Worm (Caenorhabditis elegans) whole organism, young adult: ENCODE data around the gene math-10.

ENCODE experiments used
- C06A6.2 ChIP-seq: fragments of 200-800 bp; sonication (Bioruptor generic); conservative IDR thresholded peaks from 2 replicates; pipeline ENCODE4 v1.3.6; 2022; ENCODE audit warnings: missing genetic modification characterization, missing compliant biosample characterization
- D2030.7 ChIP-seq: fragments of 200-800 bp; sonication (Bioruptor generic); IDR thresholded peaks from 2 replicates; pipeline ENCODE4 v1.3.6; 2022; ENCODE audit warnings: missing genetic modification reagents, missing genetic modification characterization, missing compliant biosample characterization
- F39B2.1 ChIP-seq: fragments of 200-800 bp; sonication (Bioruptor generic); IDR thresholded peaks from 2 replicates; pipeline ENCODE4 v1.3.6; 2022; ENCODE audit warnings: missing genetic modification reagents, missing genetic modification characterization, missing compliant biosample characterization
- F49E8.2 ChIP-seq: sonication (generic microtip); optimal IDR thresholded peaks from 3 replicates; lab custom pipeline; 2017; ENCODE audit warnings: missing genetic modification characterization, mild to moderate bottlenecking, missing compliant biosample characterization, antibody characterized with exemption, moderate library complexity; ENCODE audit not compliant: insufficient read depth
- F57C9.4 ChIP-seq: sonication (generic microtip); optimal IDR thresholded peaks from 2 replicates; lab custom pipeline; 2017; ENCODE audit warnings: mild to moderate bottlenecking, missing genetic modification characterization, missing compliant biosample characterization
- T26A5.8 ChIP-seq: sonication (generic microtip); optimal IDR thresholded peaks from 2 replicates; lab custom pipeline; 2016; ENCODE audit warnings: missing genetic modification characterization, missing compliant biosample characterization
- Y53G8AR.9 ChIP-seq: fragments of 200-800 bp; sonication (Bioruptor generic); conservative IDR thresholded peaks from 2 replicates; pipeline ENCODE4 v1.3.6; 2022; ENCODE audit warnings: missing genetic modification reagents, missing genetic modification characterization, missing compliant biosample characterization
- Y67H2A.10 ChIP-seq: fragments of 200-800 bp; sonication (Bioruptor generic); conservative IDR thresholded peaks from 2 replicates; pipeline ENCODE4 v1.3.6; 2022; ENCODE audit warnings: missing genetic modification reagents, missing genetic modification characterization, missing compliant biosample characterization
- ZK185.1 ChIP-seq: sonication (generic microtip); optimal IDR thresholded peaks from 2 replicates; lab custom pipeline; 2016; ENCODE audit warnings: mild to moderate bottlenecking, missing genetic modification characterization, missing compliant biosample characterization; ENCODE audit not compliant: poor library complexity, severe bottlenecking
- akir-1 ChIP-seq: fragments of 200-800 bp; sonication (Bioruptor generic); optimal IDR thresholded peaks from 2 replicates; lab custom pipeline; 2018; ENCODE audit warnings: mild to moderate bottlenecking, missing genetic modification characterization, moderate library complexity, missing compliant biosample characterization
- atf-7 ChIP-seq: sonication (generic microtip); optimal IDR thresholded peaks from 2 replicates; lab custom pipeline; 2017; ENCODE audit warnings: mild to moderate bottlenecking, missing genetic modification characterization, missing compliant biosample characterization
- attf-6 ChIP-seq: fragments of 200-800 bp; sonication (Bioruptor generic); IDR thresholded peaks from 2 replicates; pipeline ENCODE4 v1.3.6; 2022; ENCODE audit warnings: missing genetic modification reagents, missing genetic modification characterization, missing compliant biosample characterization
- bed-1 ChIP-seq: fragments of 200-800 bp; sonication (Bioruptor generic); IDR thresholded peaks from 2 replicates; pipeline ENCODE4 v1.3.6; 2022; ENCODE audit warnings: missing genetic modification reagents, missing genetic modification characterization, missing compliant biosample characterization
- ccch-3 ChIP-seq: fragments of 200-800 bp; sonication (Bioruptor generic); optimal IDR thresholded peaks from 2 replicates; lab custom pipeline; 2018; ENCODE audit warnings: mild to moderate bottlenecking, missing genetic modification characterization, missing compliant biosample characterization
- dpl-1 ChIP-seq: fragments of 150-350 bp; optimal IDR thresholded peaks from 2 replicates; lab custom pipeline; 2014; ENCODE audit warnings: missing biosample characterization, missing genetic modification reagents, missing genetic modification characterization
- egrh-3 ChIP-seq: fragments of 200-800 bp; sonication (Bioruptor generic); IDR thresholded peaks from 2 replicates; pipeline ENCODE4 v1.3.6; 2022; ENCODE audit warnings: missing genetic modification reagents, missing genetic modification characterization, missing compliant biosample characterization
- hlh-26 ChIP-seq: fragments of 200-800 bp; sonication (Bioruptor generic); conservative IDR thresholded peaks from 2 replicates; pipeline ENCODE4 v1.3.6; 2022; ENCODE audit warnings: missing genetic modification reagents, missing genetic modification characterization, missing compliant biosample characterization
- hrde-1 ChIP-seq: sonication (generic microtip); optimal IDR thresholded peaks from 2 replicates; lab custom pipeline; 2016; ENCODE audit warnings: missing genetic modification characterization, mild to moderate bottlenecking, missing compliant biosample characterization, moderate library complexity, missing genotype, missing genetic modification reagents, borderline replicate concordance
- lag-1 ChIP-seq: fragments of 200-800 bp; sonication (Bioruptor generic); IDR thresholded peaks from 2 replicates; pipeline ENCODE4 v1.3.6; 2022; ENCODE audit warnings: missing genetic modification reagents, missing genetic modification characterization, missing compliant biosample characterization
- lin-26 ChIP-seq: fragments of 200-800 bp; sonication (Bioruptor generic); IDR thresholded peaks from 2 replicates; pipeline ENCODE4 v1.3.6; 2022; ENCODE audit warnings: missing genetic modification reagents, missing genetic modification characterization, missing compliant biosample characterization
- lin-35 ChIP-seq, 3 experiments: fragments of 150-350 bp in 2 of 3; sonication (generic microtip) in 1 of 3; optimal IDR thresholded peaks; 2 replicates each; lab custom pipeline; 2014 to 2018; ENCODE audit warnings: missing biosample characterization in 3 of 3, missing genetic modification characterization in 3 of 3, missing genetic modification reagents in 3 of 3
- lin-40 ChIP-seq: sonication (generic microtip); optimal IDR thresholded peaks from 2 replicates; lab custom pipeline; 2016; ENCODE audit warnings: missing genetic modification characterization, mild to moderate bottlenecking, missing compliant biosample characterization, missing genotype, missing genetic modification reagents
- lin-54 ChIP-seq: fragments of 200-800 bp; sonication (Bioruptor generic); optimal IDR thresholded peaks from 2 replicates; lab custom pipeline; 2018; ENCODE audit warnings: mild to moderate bottlenecking, missing genetic modification characterization, missing compliant biosample characterization
- lsl-1 ChIP-seq: fragments of 200-800 bp; sonication (Bioruptor generic); optimal IDR thresholded peaks from 2 replicates; lab custom pipeline; 2018; ENCODE audit warnings: mild to moderate bottlenecking, missing genetic modification characterization, moderate library complexity, missing compliant biosample characterization
- madf-8 ChIP-seq: fragments of 200-800 bp; sonication (Bioruptor generic); conservative IDR thresholded peaks from 2 replicates; pipeline ENCODE4 v1.3.6; 2022; ENCODE audit warnings: missing genetic modification reagents, missing genetic modification characterization, missing compliant biosample characterization
- mcd-1 ChIP-seq: fragments of 200-800 bp; sonication (Bioruptor generic); IDR thresholded peaks from 2 replicates; pipeline ENCODE4 v1.3.6; 2022; ENCODE audit warnings: missing genetic modification reagents, missing genetic modification characterization, missing compliant biosample characterization
- nfya-1 ChIP-seq: sonication (generic microtip); optimal IDR thresholded peaks from 2 replicates; lab custom pipeline; 2017; ENCODE audit warnings: antibody characterized with exemption, missing compliant biosample characterization, missing genetic modification characterization, borderline replicate concordance; ENCODE audit not compliant: insufficient read depth
- nfya-2 ChIP-seq: fragments of 200-800 bp; sonication (Bioruptor generic); IDR thresholded peaks from 2 replicates; pipeline ENCODE4 v1.3.6; 2022; ENCODE audit warnings: missing genetic modification reagents, missing genetic modification characterization, missing compliant biosample characterization
- nhr-80 ChIP-seq: sonication (generic microtip); optimal IDR thresholded peaks from 2 replicates; lab custom pipeline; 2016; ENCODE audit warnings: missing genetic modification characterization, missing compliant biosample characterization
- pha-4 ChIP-seq: fragments of 150-350 bp; sonication (generic microtip); optimal IDR thresholded peaks from 2 replicates; lab custom pipeline; 2014; ENCODE audit warnings: missing biosample characterization, missing genetic modification reagents, missing genetic modification characterization
- snpc-3.4 ChIP-seq: sonication (generic microtip); optimal IDR thresholded peaks from 2 replicates; lab custom pipeline; 2017; ENCODE audit warnings: missing genetic modification characterization, mild to moderate bottlenecking, missing compliant biosample characterization, antibody characterized with exemption, moderate library complexity, missing genotype, missing genetic modification reagents
- sptf-2 ChIP-seq: fragments of 200-800 bp; sonication (Bioruptor generic); optimal IDR thresholded peaks from 2 replicates; lab custom pipeline; 2018; ENCODE audit warnings: mild to moderate bottlenecking, missing genetic modification characterization, missing compliant biosample characterization
- ztf-3 ChIP-seq: fragments of 200-800 bp; sonication (Bioruptor generic); optimal IDR thresholded peaks from 2 replicates; lab custom pipeline; 2018; ENCODE audit warnings: mild to moderate bottlenecking, missing genetic modification characterization, missing compliant biosample characterization
- ztf-6 ChIP-seq: fragments of 200-800 bp; sonication (Bioruptor generic); IDR thresholded peaks from 2 replicates; pipeline ENCODE4 v1.3.6; 2022; ENCODE audit warnings: missing genetic modification reagents, missing genetic modification characterization, missing compliant biosample characterization

Gene math-10

DNA sequence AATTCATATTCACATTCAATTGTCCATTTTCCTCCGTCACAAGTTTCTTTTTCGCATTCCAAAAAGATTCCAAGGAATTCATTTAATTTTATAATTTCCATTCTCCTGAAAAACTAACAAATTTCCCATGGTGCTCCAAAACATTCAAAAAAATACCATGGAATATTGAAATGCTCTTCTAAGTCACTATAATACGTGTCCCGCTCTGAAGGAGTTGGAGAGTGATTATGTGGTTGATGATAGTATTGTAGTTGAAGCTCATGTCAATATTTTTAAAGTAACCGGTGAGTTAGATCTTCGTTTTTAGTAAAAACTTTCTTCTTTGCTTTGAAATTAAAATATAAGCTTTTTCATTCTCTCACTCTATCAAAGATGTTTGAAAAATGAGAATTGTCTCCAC, 19.3 kb downstream of the math-10 start, which contains the start of gene math-9:
math-9 (minus strand) TSS at position 101 of the 400 bp plus-strand sequence.
- TF ChIP-seq F49E8.2 (tag; lab: Kevin White, UChicago) (no peak), snpc-3.4 (tag; lab: Kevin White, UChicago) (no peak), nfya-1 (no peak)

DNA sequence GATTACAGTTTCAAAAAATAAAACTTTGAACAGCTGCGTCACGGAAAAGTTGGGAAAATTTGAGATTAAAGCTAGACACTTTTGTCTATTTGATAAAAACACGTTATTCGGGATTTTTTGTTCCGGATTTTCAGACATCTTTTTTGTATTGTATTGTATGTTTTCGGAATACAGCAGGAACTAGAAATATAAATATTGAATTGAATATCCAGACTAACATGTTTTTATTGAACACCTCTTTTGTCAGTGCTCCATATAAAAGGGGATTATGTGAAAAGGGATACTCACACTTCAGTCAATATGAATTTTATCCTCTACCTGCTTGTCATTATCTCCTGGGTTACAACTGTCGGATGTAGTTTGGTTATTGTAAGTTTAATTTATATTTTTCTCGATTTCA, 22.6 kb downstream of the math-10 start, which contains the start of gene C16C4.1:
C16C4.1 (plus strand) TSS at position 301 of the 400 bp plus-strand sequence.
- TF ChIP-seq lin-40 (tag; lab: Kevin White, UChicago) (no peak), madf-8 (GFP tag; lab: Robert Waterston, UW) (no peak), ccch-3 (no peak), hlh-26 (GFP tag; lab: Robert Waterston, UW) (no peak), ztf-3 (GFP tag; lab: Kevin White, UChicago) (no peak), bed-1 (no peak), lin-54 (GFP tag; lab: Kevin White, UChicago) (no peak), atf-7 (tag; lab: Kevin White, UChicago) (no peak), hrde-1 (tag; lab: Kevin White, UChicago) (no peak), ZK185.1 (tag; lab: Kevin White, UChicago) (no peak), F57C9.4 (tag; lab: Kevin White, UChicago) (no peak), Y67H2A.10 (GFP tag; lab: Robert Waterston, UW) (no peak), nfya-1 (no peak), mcd-1 (GFP tag; lab: Robert Waterston, UW) (no peak), D2030.7 (no peak)
- TF ChIP-seq, all 124 proteins: peak for 0

DNA sequence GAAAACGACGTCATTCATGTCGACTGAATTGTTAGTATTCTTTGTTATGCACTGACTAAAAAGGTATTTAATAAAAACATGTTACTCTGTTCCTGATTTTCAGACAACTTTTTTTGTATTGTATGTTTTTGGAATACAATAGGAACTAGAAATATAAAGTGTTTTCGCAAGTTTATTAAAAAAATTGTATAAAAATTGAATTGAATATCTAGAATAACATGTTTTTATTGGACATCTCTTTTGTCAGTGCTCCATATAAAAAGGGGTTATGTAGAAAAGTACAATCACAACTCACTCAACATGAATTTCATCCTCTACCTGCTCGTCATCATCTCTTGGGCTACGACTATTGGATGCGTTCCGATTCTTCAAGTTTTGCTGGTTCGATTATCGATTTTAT, 23.9 kb downstream of the math-10 start, which contains the start of gene C46F9.5:
C46F9.5 (plus strand) TSS at position 301 of the 400 bp plus-strand sequence.
- TF ChIP-seq lsl-1, result no peak
- TF ChIP-seq attf-6, result no peak

DNA sequence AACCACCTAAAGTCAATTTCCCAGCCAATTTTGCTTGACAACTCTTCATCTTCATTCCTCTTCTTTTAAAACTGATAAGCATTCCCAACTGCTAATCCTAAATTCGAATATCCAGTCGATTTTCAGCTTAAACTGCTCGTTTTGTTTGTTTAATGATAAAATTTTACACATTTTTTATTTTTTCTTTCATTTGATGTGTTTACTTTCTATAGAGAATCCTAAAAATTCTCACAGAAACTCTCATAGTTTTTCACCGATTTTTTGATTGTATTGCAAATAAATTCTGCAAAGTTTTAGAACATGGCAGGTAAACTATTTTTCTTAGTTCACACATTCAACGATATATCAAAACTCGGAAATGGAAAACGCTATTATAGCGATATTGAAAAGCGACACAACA, 24.4 kb downstream of the math-10 start, which contains the start of gene math-25:
math-25 (plus strand) TSS at position 301 of the 400 bp plus-strand sequence.
- TF ChIP-seq sptf-2 (GFP tag; lab: Kevin White, UChicago) (no peak), nhr-80 (tag; lab: Kevin White, UChicago) (no peak), bed-1 (no peak), lin-35 (GFP tag; optimal IDR thresholded peaks at IDR 0.05; lab: Kevin White, UChicago) (no peak), Y53G8AR.9 (GFP tag; lab: Robert Waterston, UW) (no peak), lag-1 (GFP tag; lab: Robert Waterston, UW) (no peak), T26A5.8 (tag; lab: Kevin White, UChicago) (no peak), nfya-2 (GFP tag; lab: Robert Waterston, UW) (no peak), egrh-3 (GFP tag; lab: Robert Waterston, UW) (no peak), F39B2.1 (GFP tag; lab: Robert Waterston, UW) (no peak), akir-1 (GFP tag; lab: Kevin White, UChicago) (no peak), dpl-1 (GFP tag; lab: Kevin White, UChicago) (no peak), pha-4 (tag; lab: Kevin White, UChicago) (no peak), C06A6.2 (GFP tag; lab: Robert Waterston, UW) (no peak), lin-26 (GFP tag; lab: Robert Waterston, UW) (no peak), ztf-6 (GFP tag; lab: Robert Waterston, UW) (no peak)
